Worm (Caenorhabditis elegans): ENCODE data around the gene ZK637.14.

Gene ZK637.14

ce11 chrIII:8849507-8849906 is 39.4 kb downstream of the ZK637.14 start, which contains the start of gene F44E2.8:
F44E2.8 (minus strand) TSS chrIII:8849877.
- TF ChIP-seq zag-1 (tag; optimal IDR thresholded peaks at IDR 0.05) (no peak), nhr-77 (tag; optimal IDR thresholded peaks at IDR 0.05) (no peak), ama-1 (optimal IDR thresholded peaks at IDR 0.05) (no peak)

- TF ChIP-seq nhr-25 (tag; optimal IDR thresholded peaks at IDR 0.05) = no peak
- no peak for TF ChIP-seq alr-1 (tag; optimal IDR thresholded peaks at IDR 0.05)
- TF ChIP-seq sma-3 (GFP tag; optimal IDR thresholded peaks at IDR 0.05) = no peak
- no peak for TF ChIP-seq gmeb-1 (tag; optimal IDR thresholded peaks at IDR 0.05)
- TF ChIP-seq nhr-21 (tag; optimal IDR thresholded peaks at IDR 0.05) = no peak
Measured at ce11 chrIII:8848372-8848771, 40.6 kb downstream of the ZK637.14 start, which contains the start of gene F44E2.7. F44E2.7 (minus strand) TSS chrIII:8848472.

ce11 chrIII:8847722-8848121 is 41.2 kb downstream of the ZK637.14 start:
- TF ChIP-seq unc-55 (GFP tag; optimal IDR thresholded peaks at IDR 0.05) (peak; percentile 78), ama-1 (optimal IDR thresholded peaks at IDR 0.05) (no peak), zag-1 (tag; optimal IDR thresholded peaks at IDR 0.05) (no peak), sma-3 (GFP tag; optimal IDR thresholded peaks at IDR 0.05) (peak; percentile 42), fos-1 (tag; optimal IDR thresholded peaks at IDR 0.05) (peak; percentile 24), F13H6.1 (tag; optimal IDR thresholded peaks at IDR 0.05) (peak; percentile 43), mdl-1 (tag; optimal IDR thresholded peaks at IDR 0.05) (no peak), ztf-11 (tag; optimal IDR thresholded peaks at IDR 0.05) (no peak), gmeb-1 (tag; optimal IDR thresholded peaks at IDR 0.05) (peak; percentile 58), elt-1 (tag; optimal IDR thresholded peaks at IDR 0.05) (no peak), lin-13 (GFP tag; optimal IDR thresholded peaks at IDR 0.05) (peak; percentile 34), ztf-4 (tag; optimal IDR thresholded peaks at IDR 0.05) (no peak), alr-1 (tag; optimal IDR thresholded peaks at IDR 0.05) (no peak), lsy-2 (tag; optimal IDR thresholded peaks at IDR 0.05) (peak in 1 of 2 experiments; percentile 73), crh-2 (tag; optimal IDR thresholded peaks at IDR 0.05) (peak; percentile 30), sem-4 (tag; optimal IDR thresholded peaks at IDR 0.05) (peak; percentile 16), C34F6.9 (tag; optimal IDR thresholded peaks at IDR 0.05) (peak; percentile 74)

- TF ChIP-seq mdl-1 (tag; optimal IDR thresholded peaks at IDR 0.05) (no peak), C34F6.9 (tag; optimal IDR thresholded peaks at IDR 0.05) (no peak), egl-27 (tag; optimal IDR thresholded peaks at IDR 0.05) (no peak), skn-1 (tag; optimal IDR thresholded peaks at IDR 0.05) (no peak), nhr-12 (tag; optimal IDR thresholded peaks at IDR 0.05) (no peak), R02D3.7 (tag; optimal IDR thresholded peaks at IDR 0.05) (no peak), crh-2 (tag; optimal IDR thresholded peaks at IDR 0.05) (no peak), nhr-237 (tag; optimal IDR thresholded peaks at IDR 0.05) (no peak), lsy-2 (tag; optimal IDR thresholded peaks at IDR 0.05) (no peak), nhr-129 (tag; optimal IDR thresholded peaks at IDR 0.05) (no peak), dmd-4 (tag; optimal IDR thresholded peaks at IDR 0.05) (no peak), ceh-16 (tag; optimal IDR thresholded peaks at IDR 0.05) (no peak), aly-2 (tag; optimal IDR thresholded peaks at IDR 0.05) (no peak), fos-1 (tag; optimal IDR thresholded peaks at IDR 0.05) (no peak), ztf-4 (tag; optimal IDR thresholded peaks at IDR 0.05) (no peak), nhr-11 (tag; optimal IDR thresholded peaks at IDR 0.05) (no peak), ztf-1 (GFP tag; conservative IDR thresholded peaks at IDR 0.05) (no peak), mab-5 (tag; optimal IDR thresholded peaks at IDR 0.05) (no peak)
Measured at ce11 chrIII:8845114-8845513, 43.8 kb downstream of the ZK637.14 start, which contains the start of gene F44E2.6. F44E2.6 (minus strand) TSS chrIII:8845214.

- TF ChIP-seq nhr-6 (tag; optimal IDR thresholded peaks at IDR 0.05) (no peak), gmeb-1 (tag; optimal IDR thresholded peaks at IDR 0.05) (no peak), nhr-77 (tag; optimal IDR thresholded peaks at IDR 0.05) (no peak)
Measured at ce11 chrIII:8844137-8844536, 44.8 kb downstream of the ZK637.14 start.

ce11 chrIII:8839813-8840212 is 49.1 kb downstream of the ZK637.14 start:
- TF ChIP-seq lin-11 (tag; optimal IDR thresholded peaks at IDR 0.05) (no peak), gmeb-1 (tag; optimal IDR thresholded peaks at IDR 0.05) (no peak), peb-1 (tag; optimal IDR thresholded peaks at IDR 0.05) (no peak), lin-39 (tag; optimal IDR thresholded peaks at IDR 0.05) (no peak), lsy-2 (tag; optimal IDR thresholded peaks at IDR 0.05) (no peak)

All from whole organism, L2 larva.